Worm (Caenorhabditis elegans): ENCODE results near the gene pycr-4.

Gene pycr-4

DNA sequence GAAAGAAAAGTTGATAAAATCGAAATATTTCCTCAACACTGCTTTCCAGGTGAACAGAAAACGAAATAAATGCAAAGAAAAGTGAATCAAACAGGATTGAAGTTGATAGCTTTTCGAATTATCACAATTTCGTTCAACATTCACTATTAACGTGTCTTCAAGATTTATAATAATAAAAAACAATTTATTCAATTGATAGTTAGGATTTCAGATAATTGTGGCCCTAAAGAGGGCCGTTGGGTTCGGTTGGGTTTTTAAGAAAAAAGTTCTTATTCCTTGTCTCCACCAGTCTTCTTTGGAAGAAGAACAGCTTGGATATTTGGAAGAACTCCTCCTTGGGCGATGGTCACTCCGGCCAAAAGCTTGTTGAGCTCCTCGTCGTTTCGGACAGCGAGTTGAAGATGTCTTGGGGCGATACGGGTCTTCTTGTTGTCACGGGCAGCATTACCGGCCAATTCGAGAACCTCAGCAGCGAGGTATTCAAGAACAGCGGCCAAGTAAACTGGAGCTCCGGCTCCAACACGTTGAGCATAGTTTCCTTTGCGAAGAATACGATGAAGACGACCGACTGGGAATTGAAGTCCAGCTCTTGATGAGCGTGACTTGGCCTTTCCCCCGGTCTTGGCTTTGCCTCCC is 8.6 kb upstream of the pycr-4 start:
- TF ChIP-seq lim-7 (GFP tag; IDR thresholded peaks at IDR 0.05), result peak; percentile 23; the same call in 1 of the 2 replicates
- 0 out of 2 replicates have a peak, but pooled peaks have one; percentile 8 for TF ChIP-seq D1046.2 (GFP tag; IDR thresholded peaks at IDR 0.05)
- peak; percentile 64; the same call in 1 of the 2 replicates for TF ChIP-seq F26F4.8 (GFP tag; conservative IDR thresholded peaks at IDR 0.05)
- TF ChIP-seq egl-43 (GFP tag; IDR thresholded peaks at IDR 0.05), result peak; percentile 60; the same call in 1 of the 2 replicates
- TF ChIP-seq Y105C5A.15 (GFP tag; IDR thresholded peaks at IDR 0.05), result peak; percentile 32; the same call in 1 of the 2 replicates
- peak; percentile 14 for TF ChIP-seq F49E8.2 (tag; optimal IDR thresholded peaks at IDR 0.05; ENCODE audit: borderline replicate concordance)

DNA sequence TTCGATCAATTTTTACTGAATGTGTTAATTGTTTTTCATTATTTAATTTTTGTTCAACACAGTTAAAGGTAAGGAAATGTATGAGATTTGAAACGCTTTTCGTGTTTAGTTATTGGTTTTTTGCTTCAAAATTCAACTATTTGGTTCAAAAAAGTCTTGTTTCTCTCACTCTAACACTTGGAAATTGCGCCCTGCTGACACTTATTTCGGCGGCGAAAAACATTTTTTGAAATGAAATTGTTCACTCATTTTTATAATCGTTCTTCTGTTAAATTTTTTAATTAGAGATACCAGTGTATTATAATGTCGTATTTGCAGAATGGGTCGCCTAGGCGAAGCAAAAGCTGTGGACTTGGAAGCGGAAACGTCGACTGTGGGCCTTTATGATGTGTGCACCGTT is 1.0 kb upstream of the pycr-4 start, which contains the start of gene rod-1:
TSS of gene rod-1 (plus strand) at position 319 of the 400 bp plus-strand sequence.
- TF ChIP-seq fkh-10 (GFP tag; optimal IDR thresholded peaks at IDR 0.05) (peak; percentile 12), aha-1 (tag) (peak; percentile 57), dpl-1 (GFP tag; optimal IDR thresholded peaks at IDR 0.05) (peak; percentile 69), jun-1 (tag; optimal IDR thresholded peaks at IDR 0.05) (no peak)

DNA sequence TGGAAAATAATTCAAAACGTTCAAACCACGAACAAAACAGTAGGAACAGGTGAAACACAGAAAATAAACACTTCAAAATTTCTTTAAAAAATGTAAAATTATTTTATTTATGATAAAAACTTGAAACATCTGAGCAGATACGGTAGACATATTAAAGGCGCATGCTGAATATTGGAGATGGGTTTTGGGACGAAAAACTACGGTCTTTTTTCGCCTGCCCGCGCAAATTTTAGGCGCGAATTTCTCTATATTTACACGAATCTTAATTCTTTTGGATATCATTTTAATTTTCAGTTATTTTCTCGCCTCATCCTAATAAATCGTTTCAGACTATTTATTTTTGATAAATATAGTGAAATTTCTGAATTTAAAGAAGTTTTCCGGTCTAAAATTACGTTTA is 600 bp upstream of the pycr-4 start:
- 0 out of 2 replicates have a peak, but pooled peaks have one; percentile 12 for TF ChIP-seq ceh-44 (GFP tag; IDR thresholded peaks at IDR 0.05)
- no peak for TF ChIP-seq set-16 (GFP tag; IDR thresholded peaks at IDR 0.05)
- TF ChIP-seq Y48G9A.11 (GFP tag; IDR thresholded peaks at IDR 0.05), result peak; percentile 62
- TF ChIP-seq snpc-1.2 (GFP tag; IDR thresholded peaks at IDR 0.05), result peak; percentile 76
- TF ChIP-seq unc-130 (GFP tag; optimal IDR thresholded peaks at IDR 0.05), result peak; percentile 85
- TF ChIP-seq F49E8.2 (tag; optimal IDR thresholded peaks at IDR 0.05; ENCODE audit: borderline replicate concordance), result peak; percentile 74
- peak; percentile 66 for TF ChIP-seq lin-38 (GFP tag; IDR thresholded peaks at IDR 0.05)
- TF ChIP-seq lin-13 (GFP tag; optimal IDR thresholded peaks at IDR 0.05), result no peak

DNA sequence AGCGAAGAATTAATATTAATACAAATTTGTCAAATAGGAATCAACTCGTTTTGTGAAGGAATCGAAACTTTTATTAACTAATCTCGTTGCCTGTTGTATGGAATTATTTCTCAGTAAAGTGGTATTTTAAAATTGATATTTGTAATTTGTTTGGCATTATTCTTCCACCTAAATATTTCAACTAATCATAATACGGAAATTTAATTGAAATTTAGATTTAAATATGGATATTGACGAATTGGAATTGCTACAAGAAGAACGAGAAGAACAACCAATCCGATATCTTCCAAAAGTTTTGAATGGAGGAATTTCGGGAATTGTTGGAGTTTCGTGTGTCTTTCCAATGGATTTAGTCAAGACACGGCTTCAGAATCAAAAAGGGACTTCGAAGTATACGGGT is 2.3 kb downstream of the pycr-4 start, which contains the start of gene slc-25A18.2:
TSS of gene slc-25A18.2 (plus strand) at position 216 of the 400 bp plus-strand sequence.
- TF ChIP-seq snpc-4 (tag; optimal IDR thresholded peaks at IDR 0.05) (no peak), snpc-1.2 (GFP tag; IDR thresholded peaks at IDR 0.05) (no peak), madf-9 (GFP tag; conservative IDR thresholded peaks at IDR 0.05) (no peak), nhr-48 (tag; optimal IDR thresholded peaks at IDR 0.05) (no peak), unc-62 (GFP tag; optimal IDR thresholded peaks at IDR 0.05 in 1 of 2) (peak in 1 of 2 experiments; percentile 68), unc-62 (tag; optimal IDR thresholded peaks at IDR 0.05) (no peak), mxl-2 (GFP tag; conservative IDR thresholded peaks at IDR 0.05) (no peak)

DNA sequence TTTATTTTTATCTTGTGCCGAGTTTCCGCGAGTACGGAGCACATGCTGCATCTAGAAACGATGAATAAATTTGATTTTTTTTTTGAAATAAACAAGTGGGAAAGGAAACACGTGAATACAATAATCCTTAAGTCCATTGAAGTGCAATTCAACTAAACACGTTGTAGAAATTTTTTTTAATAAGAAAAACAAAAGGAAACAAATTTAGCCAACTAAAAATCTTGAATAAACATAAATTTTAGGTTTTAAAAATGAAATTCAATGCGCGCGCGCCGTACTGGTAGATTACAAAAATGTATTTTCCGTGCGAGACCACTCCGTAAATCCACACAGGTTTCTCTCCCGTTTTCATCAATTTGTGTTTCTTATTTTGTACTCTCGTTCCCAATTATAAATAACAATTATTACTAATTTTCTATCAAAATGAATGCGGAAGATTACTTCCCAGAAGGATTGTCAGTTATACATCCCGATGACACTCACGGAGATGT is 3.9 kb downstream of the pycr-4 start, which contains the start of the genes plk-3 and F55G1.6:
TSS of gene plk-3 (minus strand) at position 51 of the 491 bp plus-strand sequence.
TSS of gene F55G1.6 (plus strand) at position 359 of the 491 bp plus-strand sequence.
- TF ChIP-seq lim-7 (GFP tag; IDR thresholded peaks at IDR 0.05) (no peak), unc-130 (GFP tag; optimal IDR thresholded peaks at IDR 0.05) (peak; percentile 11), ZK337.2 (GFP tag; IDR thresholded peaks at IDR 0.05) (no peak)

DNA sequence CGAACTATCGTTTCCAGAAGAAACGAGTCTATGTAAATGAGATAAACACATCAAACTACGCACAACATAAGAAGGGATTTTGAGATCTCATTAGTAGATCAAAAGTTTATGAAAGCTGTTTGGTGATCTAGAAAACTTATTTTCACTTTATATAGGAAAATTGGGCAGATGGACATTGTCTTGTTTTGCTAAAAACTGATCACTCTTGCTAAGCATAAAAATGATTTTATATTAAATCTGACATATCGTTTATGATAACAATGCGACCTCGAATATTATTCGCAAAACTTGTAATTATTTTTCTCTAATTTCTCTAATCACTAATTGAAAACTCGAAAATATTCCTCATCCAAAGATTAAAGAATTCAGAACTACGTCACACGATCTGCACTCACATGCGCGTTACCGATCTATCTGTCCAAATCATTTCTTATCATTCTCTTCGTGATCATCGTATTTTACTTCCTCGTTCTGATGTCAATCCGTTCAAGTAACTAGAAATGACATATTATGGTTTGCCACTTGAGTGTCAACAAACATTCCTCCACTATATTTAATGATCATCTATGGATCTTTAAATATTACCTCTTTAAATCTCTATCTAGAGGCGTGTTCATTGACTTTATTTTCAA is 7.2 kb downstream of the pycr-4 start, which contains the start of gene F55G1.7:
TSS of gene F55G1.7 (minus strand) at position 51 of the 632 bp plus-strand sequence.
- TF ChIP-seq nhr-28 (tag; optimal IDR thresholded peaks at IDR 0.05), result peak; percentile 12
- no peak for TF ChIP-seq tra-1 (GFP tag; IDR thresholded peaks at IDR 0.05)
- TF ChIP-seq mdl-1 (tag; optimal IDR thresholded peaks at IDR 0.05), result peak in 1 of 2 experiments; percentile 12
- TF ChIP-seq dmd-6 (GFP tag; IDR thresholded peaks at IDR 0.05), result peak; percentile 40
- TF ChIP-seq unc-62 (GFP tag; optimal IDR thresholded peaks at IDR 0.05 in 1 of 2), result peak in 1 of 2 experiments; percentile 85
- TF ChIP-seq unc-62 (tag; optimal IDR thresholded peaks at IDR 0.05), result no peak
- TF ChIP-seq dve-1 (tag; optimal IDR thresholded peaks at IDR 0.05; ENCODE audit: insufficient read depth), result no peak
